Fruit fly (Drosophila melanogaster): ENCODE results near the gene CG4995.

The CG4995 gene

dm6 chr2L:10341405-10341804 lies 19.1 kb downstream of the CG4995 start, which contains the start of gene CG31715 (continued):
- TF ChIP-seq CG17186 (GFP tag; optimal IDR thresholded peaks at IDR 0.05) (no peak), gsb-n (tag; optimal IDR thresholded peaks at IDR 0.05) (peak; percentile 18), tio (GFP tag; optimal IDR thresholded peaks at IDR 0.05) (no peak), Dll (GFP tag; IDR thresholded peaks at IDR 0.05; ENCODE audit: partially characterized antibody) (peak; percentile 64), CG6254 (GFP tag; optimal IDR thresholded peaks at IDR 0.05) (no peak), gfzf (GFP tag; optimal IDR thresholded peaks at IDR 0.05) (peak; percentile 34), CG13894 (tag; optimal IDR thresholded peaks at IDR 0.05) (peak; percentile 27), CG14050 (GFP tag; IDR thresholded peaks at IDR 0.05) (no peak), CG1792 (GFP tag; optimal IDR thresholded peaks at IDR 0.05) (no peak), CG18619 (GFP tag; optimal IDR thresholded peaks at IDR 0.05) (no peak), hbn (GFP tag; IDR thresholded peaks at IDR 0.05; ENCODE audit: partially characterized antibody) (peak; percentile 42; the same call in 1 of the 2 replicates), Taf1 (GFP tag; IDR thresholded peaks at IDR 0.05) (no peak), Ssrp (tag; optimal IDR thresholded peaks at IDR 0.05) (no peak), Hr78 (GFP tag; optimal IDR thresholded peaks at IDR 0.05) (no peak), CG17385 (GFP tag; optimal IDR thresholded peaks at IDR 0.05) (no peak), kah (GFP tag; optimal IDR thresholded peaks at IDR 0.05) (peak; percentile 59), CG17359 (tag; optimal IDR thresholded peaks at IDR 0.05) (no peak), usp (GFP tag; optimal IDR thresholded peaks at IDR 0.05) (no peak), corto (GFP tag; optimal IDR thresholded peaks at IDR 0.05) (no peak), CG8924 (tag; optimal IDR thresholded peaks at IDR 0.05) (peak; percentile 39), p53 (GFP tag; optimal IDR thresholded peaks at IDR 0.05) (no peak), CG11504 (tag; optimal IDR thresholded peaks at IDR 0.05) (no peak), CG18599 (GFP tag; optimal IDR thresholded peaks at IDR 0.05) (no peak), NfI (GFP tag; optimal IDR thresholded peaks at IDR 0.05) (no peak), exex (tag; optimal IDR thresholded peaks at IDR 0.05) (no peak), CG15011 (GFP tag; optimal IDR thresholded peaks at IDR 0.05) (no peak), CG16813 (GFP tag; IDR thresholded peaks at IDR 0.05; ENCODE audit: partially characterized antibody) (peak; percentile 47; the same call in 1 of the 3 replicates), CG4854 (GFP tag; optimal IDR thresholded peaks at IDR 0.05) (no peak), odd (GFP tag; optimal IDR thresholded peaks at IDR 0.05) (no peak), sens (GFP tag) (peak; percentile 77), cwo (GFP tag; optimal IDR thresholded peaks at IDR 0.05) (no peak), CG14710 (tag; optimal IDR thresholded peaks at IDR 0.05) (peak; percentile 23), D19A (tag; optimal IDR thresholded peaks at IDR 0.05) (peak; percentile 8), Bgb (GFP tag; IDR thresholded peaks at IDR 0.05; ENCODE audit: partially characterized antibody) (peak; percentile 41; the same call in 1 of the 2 replicates), da (GFP tag; optimal IDR thresholded peaks at IDR 0.05) (no peak), her (GFP tag; optimal IDR thresholded peaks at IDR 0.05) (no peak), row (GFP tag; IDR thresholded peaks at IDR 0.05) (peak; percentile 81), Optix (GFP tag; IDR thresholded peaks at IDR 0.05) (no peak), schlank (tag; optimal IDR thresholded peaks at IDR 0.05) (no peak), sr (GFP tag; IDR thresholded peaks at IDR 0.05) (no peak), CG3407 (GFP tag; optimal IDR thresholded peaks at IDR 0.05) (no peak), CG2120 (GFP tag; optimal IDR thresholded peaks at IDR 0.05) (peak; percentile 23), repo (GFP tag; optimal IDR thresholded peaks at IDR 0.05) (no peak), CG13624 (GFP tag; optimal IDR thresholded peaks at IDR 0.05) (no peak), CG9932 (GFP tag; IDR thresholded peaks at IDR 0.05) (no peak; the same call in 1 of the 2 replicates), CG3065 (GFP tag; optimal IDR thresholded peaks at IDR 0.05) (no peak), ind (GFP tag; optimal IDR thresholded peaks at IDR 0.05) (no peak), slou (GFP tag; optimal IDR thresholded peaks at IDR 0.05) (no peak), CG7357 (GFP tag; IDR thresholded peaks at IDR 0.05) (no peak), HmgZ (tag; optimal IDR thresholded peaks at IDR 0.05) (no peak), CG7839 (tag; optimal IDR thresholded peaks at IDR 0.05) (peak; percentile 13)
